Worm (Caenorhabditis elegans): Measurements from ENCODE around the gene C44B9.2.

The C44B9.2 gene

DNA sequence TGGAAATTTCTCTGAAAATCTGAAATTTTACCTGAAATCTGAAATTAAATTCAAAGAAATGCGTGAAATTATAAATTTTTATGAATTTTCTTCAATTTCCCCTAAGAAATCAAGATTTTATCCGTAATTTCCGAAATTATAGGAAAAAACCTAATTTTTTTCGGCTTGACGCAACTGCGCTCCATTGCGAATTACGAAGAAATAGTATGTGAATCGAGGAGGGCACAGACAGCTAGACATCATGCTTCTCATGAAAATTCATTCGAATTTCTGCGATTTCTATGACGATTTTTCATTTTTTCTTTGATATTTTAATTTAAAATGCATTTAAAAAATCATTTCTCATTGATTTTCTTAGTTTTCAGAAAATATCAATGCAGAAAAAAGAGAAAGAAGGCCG, 6.8 kb downstream of the C44B9.2 start (continued):
- TF ChIP-seq R02D3.7 (tag; optimal IDR thresholded peaks at IDR 0.05) (no peak), sem-4 (tag; optimal IDR thresholded peaks at IDR 0.05) (no peak), ceh-16 (tag; optimal IDR thresholded peaks at IDR 0.05) (no peak), C34F6.9 (tag; optimal IDR thresholded peaks at IDR 0.05) (peak; percentile 86), lin-13 (GFP tag; optimal IDR thresholded peaks at IDR 0.05) (peak; percentile 62), unc-55 (GFP tag; optimal IDR thresholded peaks at IDR 0.05) (peak; percentile 82), nhr-77 (tag; optimal IDR thresholded peaks at IDR 0.05) (no peak), lsy-2 (tag; optimal IDR thresholded peaks at IDR 0.05) (peak; percentile 59 to 84), alr-1 (tag; optimal IDR thresholded peaks at IDR 0.05) (no peak), elt-1 (tag; optimal IDR thresholded peaks at IDR 0.05) (no peak), ztf-1 (GFP tag; conservative IDR thresholded peaks at IDR 0.05) (no peak), blmp-1 (tag; optimal IDR thresholded peaks at IDR 0.05; ENCODE audit: insufficient read depth) (no peak), sma-3 (GFP tag; optimal IDR thresholded peaks at IDR 0.05) (peak; percentile 82)

DNA sequence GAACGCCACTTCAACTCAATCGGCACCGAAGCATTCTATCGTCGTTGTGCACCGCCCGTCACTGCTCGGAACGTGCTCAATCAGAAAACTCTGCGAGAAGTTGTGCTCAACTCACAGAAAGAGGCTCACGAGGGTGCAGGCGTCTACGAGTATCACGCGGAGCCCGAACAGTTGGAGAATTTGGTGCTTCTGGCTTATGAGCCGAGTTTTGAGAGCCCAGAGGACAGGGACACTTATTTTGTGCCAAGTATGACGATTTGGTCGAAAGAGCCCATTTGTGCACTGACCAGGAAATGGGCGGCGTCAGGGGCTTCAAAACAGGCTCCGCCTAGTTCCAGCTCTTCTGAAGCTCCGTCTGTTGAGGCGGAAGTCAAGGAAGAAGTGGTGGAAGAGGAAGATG, 13.6 kb downstream of the C44B9.2 start:
- TF ChIP-seq lin-39 (tag; optimal IDR thresholded peaks at IDR 0.05) (no peak), nhr-21 (tag; optimal IDR thresholded peaks at IDR 0.05) (no peak), sem-4 (tag; optimal IDR thresholded peaks at IDR 0.05) (no peak), sma-9 (GFP tag; optimal IDR thresholded peaks at IDR 0.05) (no peak), sma-9 (tag; optimal IDR thresholded peaks at IDR 0.05) (no peak), nhr-23 (tag; optimal IDR thresholded peaks at IDR 0.05) (no peak), lin-11 (tag; optimal IDR thresholded peaks at IDR 0.05) (no peak), nhr-11 (tag; optimal IDR thresholded peaks at IDR 0.05) (no peak)

DNA sequence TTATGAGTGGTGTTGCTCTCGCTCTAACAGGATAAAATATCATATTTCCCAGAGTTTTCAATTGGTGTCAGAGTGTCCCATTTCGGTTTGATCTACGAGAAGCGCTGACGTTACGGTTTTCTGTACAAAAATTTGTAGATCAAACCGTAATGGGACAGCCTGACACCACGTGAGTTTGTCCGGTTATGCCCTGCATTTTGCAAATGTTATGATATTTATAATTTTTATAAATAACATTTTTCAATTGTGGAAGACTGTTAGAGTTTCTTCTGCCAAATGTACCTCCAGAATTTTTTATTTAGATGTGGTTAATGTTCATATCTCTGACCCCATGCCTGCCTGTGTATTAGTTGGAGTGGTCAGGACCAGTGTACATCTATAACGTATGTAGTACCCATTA, 19.0 kb downstream of the C44B9.2 start, which contains the start of gene fbxb-87:
Gene fbxb-87, plus strand, starts transcription at position 301 of the 400 bp plus-strand sequence.
- TF ChIP-seq peb-1 (tag; optimal IDR thresholded peaks at IDR 0.05) = no peak
- TF ChIP-seq snpc-4 (tag; optimal IDR thresholded peaks at IDR 0.05) = no peak
- TF ChIP-seq nhr-25 (tag; optimal IDR thresholded peaks at IDR 0.05) = no peak
- TF ChIP-seq crh-2 (tag; optimal IDR thresholded peaks at IDR 0.05) = no peak
- TF ChIP-seq ZK546.5 (tag; optimal IDR thresholded peaks at IDR 0.05) = no peak
- TF ChIP-seq elt-3 (tag; optimal IDR thresholded peaks at IDR 0.05) = no peak
- TF ChIP-seq zag-1 (tag; optimal IDR thresholded peaks at IDR 0.05) = no peak
- TF ChIP-seq sma-3 (GFP tag; optimal IDR thresholded peaks at IDR 0.05) = no peak

DNA sequence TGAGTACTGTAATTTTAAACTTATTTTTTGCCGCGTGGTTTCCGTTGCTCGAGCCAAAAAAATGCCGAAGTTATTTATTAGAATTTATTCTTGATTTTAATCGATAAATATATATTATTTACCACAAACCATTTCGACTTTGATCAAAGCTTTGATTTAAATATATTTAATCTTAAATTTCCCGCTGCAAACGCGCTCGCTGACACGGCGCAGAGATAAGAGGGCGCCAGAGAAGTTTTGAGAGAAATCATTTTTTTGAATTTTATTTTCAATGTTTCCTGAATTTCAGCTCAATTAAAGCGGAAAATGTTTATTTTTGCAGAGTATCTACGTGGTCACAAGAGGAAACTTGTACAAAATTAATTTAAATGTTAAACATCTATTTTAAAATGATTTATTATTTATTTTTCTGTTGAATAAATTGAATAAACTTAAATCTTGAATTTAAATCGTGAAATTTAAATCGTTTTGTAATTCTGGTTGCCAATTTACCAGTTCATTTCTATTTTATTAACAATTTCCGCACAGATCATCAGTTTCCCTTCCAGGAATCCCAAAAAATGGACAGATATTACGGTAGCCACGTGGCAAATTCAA, 20.7 kb downstream of the C44B9.2 start, which contains the start of gene com-1:
Gene com-1, plus strand, starts transcription at position 547 of the 597 bp plus-strand sequence.
- TF ChIP-seq lsy-2 (tag; optimal IDR thresholded peaks at IDR 0.05) = peak in 1 of 2 experiments; percentile 66
- TF ChIP-seq gmeb-1 (tag; optimal IDR thresholded peaks at IDR 0.05) = peak; percentile 57
- no peak for TF ChIP-seq ztf-4 (tag; optimal IDR thresholded peaks at IDR 0.05)
- peak; percentile 68 for TF ChIP-seq unc-55 (GFP tag; optimal IDR thresholded peaks at IDR 0.05)
- TF ChIP-seq dmd-4 (tag; optimal IDR thresholded peaks at IDR 0.05) = no peak
- TF ChIP-seq lin-13 (GFP tag; optimal IDR thresholded peaks at IDR 0.05) = peak; percentile 41
- peak; percentile 62 for TF ChIP-seq C34F6.9 (tag; optimal IDR thresholded peaks at IDR 0.05)
- no peak for TF ChIP-seq fos-1 (tag; optimal IDR thresholded peaks at IDR 0.05)
- TF ChIP-seq Y55F3AM.14 (GFP tag; optimal IDR thresholded peaks at IDR 0.05) = no peak

DNA sequence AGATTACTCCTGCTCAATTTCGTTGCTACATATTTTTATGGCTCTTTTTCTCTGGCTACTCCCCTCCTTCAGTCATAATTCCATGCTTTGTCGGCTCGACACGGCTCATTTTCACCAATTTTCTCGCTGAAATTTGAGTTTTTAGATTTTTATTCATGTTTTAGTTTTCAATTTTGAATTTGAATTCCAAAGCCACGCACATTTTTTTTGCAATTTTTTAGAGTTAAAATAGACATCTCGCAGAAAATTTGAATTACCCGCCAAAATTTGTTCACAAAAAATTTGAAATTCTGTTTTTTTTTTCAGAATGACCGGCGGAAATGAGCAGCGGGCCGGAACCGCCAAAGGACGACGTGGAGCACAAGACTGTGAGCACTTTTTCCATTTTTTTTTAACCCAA, 27.1 kb downstream of the C44B9.2 start, which contains the start of gene unc-119:
Gene unc-119, plus strand, starts transcription at position 301 of the 400 bp plus-strand sequence.
- no peak for TF ChIP-seq R02D3.7 (tag; optimal IDR thresholded peaks at IDR 0.05)
- TF ChIP-seq crh-2 (tag; optimal IDR thresholded peaks at IDR 0.05) = no peak
- no peak for TF ChIP-seq nhr-25 (tag; optimal IDR thresholded peaks at IDR 0.05)
- no peak for TF ChIP-seq ceh-16 (tag; optimal IDR thresholded peaks at IDR 0.05)
- TF ChIP-seq nhr-10 (tag; optimal IDR thresholded peaks at IDR 0.05) = no peak
- no peak for TF ChIP-seq nhr-12 (tag; optimal IDR thresholded peaks at IDR 0.05)

All from whole organism, L2 larva.